Worm (Caenorhabditis elegans): ENCODE data around the gene F28F8.9.

ce11 chrV:15536320-15536719 is 42.2 kb downstream of the F28F8.9 start, which contains the start of gene F21A3.4:
- no peak for TF ChIP-seq fos-1 (tag; optimal IDR thresholded peaks at IDR 0.05)
- TF ChIP-seq nhr-76 (tag; optimal IDR thresholded peaks at IDR 0.05): no peak
- no peak for TF ChIP-seq tbx-2 (tag; optimal IDR thresholded peaks at IDR 0.05)
- TF ChIP-seq pha-4 (tag; optimal IDR thresholded peaks at IDR 0.05): no peak

All from whole organism, L3 larva.